Worm (Caenorhabditis elegans) whole organism, young adult: ENCODE results near the gene mdmh-35.

Source experiments
- C17E4.6 ChIP-seq: fragments of 200-800 bp; sonication (Bioruptor generic); IDR thresholded peaks from 2 replicates; pipeline ENCODE4 v1.3.6; 2022; ENCODE audit warnings: missing genetic modification reagents, missing genetic modification characterization, missing compliant biosample characterization
- F49E8.2 ChIP-seq: sonication (generic microtip); optimal IDR thresholded peaks from 3 replicates; lab custom pipeline; 2017; ENCODE audit warnings: missing genetic modification characterization, mild to moderate bottlenecking, missing compliant biosample characterization, antibody characterized with exemption, moderate library complexity; ENCODE audit not compliant: insufficient read depth
- attf-3 ChIP-seq: fragments of 200-800 bp; sonication (Bioruptor generic); conservative IDR thresholded peaks from 2 replicates; pipeline ENCODE4 v1.3.6; 2022; ENCODE audit warnings: missing genetic modification reagents, missing genetic modification characterization, missing compliant biosample characterization
- dpl-1 ChIP-seq: fragments of 150-350 bp; optimal IDR thresholded peaks from 2 replicates; lab custom pipeline; 2014; ENCODE audit warnings: missing biosample characterization, missing genetic modification reagents, missing genetic modification characterization
- egrh-3 ChIP-seq: fragments of 200-800 bp; sonication (Bioruptor generic); IDR thresholded peaks from 2 replicates; pipeline ENCODE4 v1.3.6; 2022; ENCODE audit warnings: missing genetic modification reagents, missing genetic modification characterization, missing compliant biosample characterization
- madf-6 ChIP-seq: fragments of 200-800 bp; sonication (Bioruptor generic); IDR thresholded peaks from 2 replicates; pipeline ENCODE4 v1.3.6; 2022; ENCODE audit warnings: missing genetic modification reagents, missing genetic modification characterization, missing compliant biosample characterization
- nhr-90 ChIP-seq: sonication (generic microtip); optimal IDR thresholded peaks from 2 replicates; lab custom pipeline; 2016; ENCODE audit warnings: missing genotype, mild to moderate bottlenecking, missing genetic modification characterization, missing compliant biosample characterization

- TF ChIP-seq dpl-1 (GFP tag; lab: Kevin White, UChicago): no peak
- no peak for TF ChIP-seq nhr-90 (tag; lab: Kevin White, UChicago)
- TF ChIP-seq F49E8.2 (tag; lab: Kevin White, UChicago): no peak
- TF ChIP-seq madf-6 (GFP tag; lab: Robert Waterston, UW): no peak
- TF ChIP-seq C17E4.6 (GFP tag; lab: Robert Waterston, UW): no peak
- no peak for TF ChIP-seq attf-3 (GFP tag; lab: Robert Waterston, UW)
- TF ChIP-seq egrh-3 (GFP tag; lab: Robert Waterston, UW): no peak
These were observed 20.2 kb downstream of the mdmh-35 start, which contains the start of gene cex-2 for ce11 chrII:7835314-7835713.
